Fruit fly (Drosophila melanogaster): ENCODE data around the gene CG11085.

DNA sequence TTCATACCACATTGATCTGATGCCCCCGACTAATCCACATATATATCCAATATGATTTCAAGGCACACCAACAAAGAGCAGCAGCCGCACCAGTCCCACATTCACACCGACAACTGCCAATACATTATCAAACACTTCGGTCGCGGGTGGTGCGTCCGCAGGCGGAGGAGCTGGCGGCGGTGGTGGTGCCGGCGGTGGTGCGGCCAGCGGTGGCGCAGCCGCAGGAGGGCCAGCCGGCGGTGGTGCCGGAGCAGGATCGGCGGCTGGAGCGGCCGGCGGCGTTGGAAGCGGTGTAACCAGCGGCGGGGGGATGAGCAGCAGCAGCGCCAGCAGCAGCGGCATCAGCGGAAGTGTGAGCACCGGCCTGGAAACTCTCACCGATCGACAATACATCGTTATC, 35.5 kb downstream of the CG11085 start:
- TF ChIP-seq Mio (GFP tag; optimal IDR thresholded peaks at IDR 0.05), result no peak
- TF ChIP-seq pan (optimal IDR thresholded peaks at IDR 0.05), result no peak
- TF ChIP-seq CrebA (GFP tag; optimal IDR thresholded peaks at IDR 0.05; ENCODE audit: borderline replicate concordance), result no peak
- no peak for TF ChIP-seq br (GFP tag; optimal IDR thresholded peaks at IDR 0.05)
- TF ChIP-seq Vsx2 (GFP tag; optimal IDR thresholded peaks at IDR 0.05; ENCODE audit: partially characterized antibody), result no peak
- no peak for TF ChIP-seq psq (GFP tag; optimal IDR thresholded peaks at IDR 0.05)
- no peak for TF ChIP-seq CG32264 (GFP tag; optimal IDR thresholded peaks at IDR 0.05)
- no peak for TF ChIP-seq GATAd (GFP tag; optimal IDR thresholded peaks at IDR 0.05)
